Fruit fly (Drosophila melanogaster): ENCODE results near the gene koko.

koko gene

dm6 chr3R:18404713-18405112 is 1.9 kb downstream of the koko start, which contains the start of gene CG7685 (continued):
- no peak for TF ChIP-seq cad (GFP tag; optimal IDR thresholded peaks at IDR 0.05)
- peak; percentile 58; the same call in 1 of the 3 replicates for TF ChIP-seq CG17361 (GFP tag; IDR thresholded peaks at IDR 0.05)
- peak; percentile 70 for TF ChIP-seq CG17385 (GFP tag; optimal IDR thresholded peaks at IDR 0.05)
- TF ChIP-seq en (GFP tag; optimal IDR thresholded peaks at IDR 0.05) = peak; percentile 38
- TF ChIP-seq Dip2 (GFP tag; IDR thresholded peaks at IDR 0.05) = no peak
- peak; percentile 11 for TF ChIP-seq CG2875 (GFP tag; optimal IDR thresholded peaks at IDR 0.05)
- peak; percentile 5 for TF ChIP-seq NK7.1 (GFP tag; optimal IDR thresholded peaks at IDR 0.05)
- TF ChIP-seq ci (GFP tag; IDR thresholded peaks at IDR 0.05) = peak; percentile 65
- 0 out of 3 replicates have a peak, but pooled peaks have one; percentile 32 for TF ChIP-seq CG2199 (GFP tag; IDR thresholded peaks at IDR 0.05)
- TF ChIP-seq CG18262 (tag; optimal IDR thresholded peaks at IDR 0.05) = peak; percentile 48
- TF ChIP-seq HmgD (GFP tag; optimal IDR thresholded peaks at IDR 0.05) = peak; percentile 56
- peak; percentile 47 for TF ChIP-seq CG8388 (GFP tag; optimal IDR thresholded peaks at IDR 0.05)
- no peak for TF ChIP-seq CG7745 (tag; optimal IDR thresholded peaks at IDR 0.05)
- peak; percentile 53 for TF ChIP-seq dmrt99B (tag; optimal IDR thresholded peaks at IDR 0.05)
- TF ChIP-seq ap (GFP tag; IDR thresholded peaks at IDR 0.05) = no peak
- TF ChIP-seq Hand (GFP tag; optimal IDR thresholded peaks at IDR 0.05) = no peak
- TF ChIP-seq HmgZ (tag; optimal IDR thresholded peaks at IDR 0.05) = peak; percentile 81
- peak; percentile 95 for TF ChIP-seq CG10267 (tag; optimal IDR thresholded peaks at IDR 0.05)
- TF ChIP-seq scrt (GFP tag; optimal IDR thresholded peaks at IDR 0.05) = peak; percentile 48
- TF ChIP-seq BtbVII (GFP tag; optimal IDR thresholded peaks at IDR 0.05) = peak; percentile 31
- TF ChIP-seq Ada2b (GFP tag; IDR thresholded peaks at IDR 0.05) = no peak; the same call in 1 of the 2 replicates
- peak; percentile 62 for TF ChIP-seq Side (GFP tag; optimal IDR thresholded peaks at IDR 0.05)
- peak; percentile 72 for TF ChIP-seq gem (tag; optimal IDR thresholded peaks at IDR 0.05)
- no peak for TF ChIP-seq CG11398 (GFP tag; optimal IDR thresholded peaks at IDR 0.05)
- TF ChIP-seq CG15514 (GFP tag; optimal IDR thresholded peaks at IDR 0.05) = peak; percentile 81
- TF ChIP-seq CG2678 (tag; optimal IDR thresholded peaks at IDR 0.05) = peak; percentile 68
- no peak for TF ChIP-seq CG14667 (GFP tag; IDR thresholded peaks at IDR 0.05)
- TF ChIP-seq CG6683 (GFP tag; optimal IDR thresholded peaks at IDR 0.05) = peak; percentile 10
- peak; percentile 51 for TF ChIP-seq nau (GFP tag; optimal IDR thresholded peaks at IDR 0.05)
- peak; percentile 28 for TF ChIP-seq Max (GFP tag; optimal IDR thresholded peaks at IDR 0.05)
- peak; percentile 44 for TF ChIP-seq nerfin-1 (tag; optimal IDR thresholded peaks at IDR 0.05)
- TF ChIP-seq CG6254 (GFP tag; optimal IDR thresholded peaks at IDR 0.05) = no peak
- peak; percentile 3 for TF ChIP-seq CG9437 (GFP tag; optimal IDR thresholded peaks at IDR 0.05)
- TF ChIP-seq pnt (GFP tag; optimal IDR thresholded peaks at IDR 0.05) = peak; percentile 20
- no peak for TF ChIP-seq pros (GFP tag; optimal IDR thresholded peaks at IDR 0.05)
- no peak for TF ChIP-seq gsb (GFP tag; IDR thresholded peaks at IDR 0.05)
- no peak for TF ChIP-seq CG8765 (GFP tag; IDR thresholded peaks at IDR 0.05)
- TF ChIP-seq D (optimal IDR thresholded peaks at IDR 0.05) = no peak
- TF ChIP-seq D (GFP tag; optimal IDR thresholded peaks at IDR 0.05) = peak; percentile 30
- peak; percentile 64 for TF ChIP-seq unpg (GFP tag; optimal IDR thresholded peaks at IDR 0.05)
- TF ChIP-seq Usf (GFP tag; optimal IDR thresholded peaks at IDR 0.05) = no peak
- peak in 1 of 2 experiments; percentile 54 for TF ChIP-seq bsh (GFP tag; optimal IDR thresholded peaks at IDR 0.05)
- TF ChIP-seq nom (GFP tag; optimal IDR thresholded peaks at IDR 0.05) = peak; percentile 69
- TF ChIP-seq Aef1 (GFP tag; IDR thresholded peaks at IDR 0.05) = peak; percentile 84
- TF ChIP-seq CG34422 (GFP tag; IDR thresholded peaks at IDR 0.05) = peak; percentile 71
- TF ChIP-seq Six4 (GFP tag; optimal IDR thresholded peaks at IDR 0.05) = peak; percentile 44
- TF ChIP-seq YL-1 (GFP tag; optimal IDR thresholded peaks at IDR 0.05) = peak; percentile 84
- no peak for TF ChIP-seq CkIIα-i1 (GFP tag; IDR thresholded peaks at IDR 0.05)
- TF ChIP-seq CG9876 (GFP tag; optimal IDR thresholded peaks at IDR 0.05) = no peak
- no peak for TF ChIP-seq Elba2 (GFP tag; optimal IDR thresholded peaks at IDR 0.05)
- TF ChIP-seq CG11456 (GFP tag; IDR thresholded peaks at IDR 0.05) = peak; percentile 72; the same call in 2 of the 3 replicates
